Fruit fly (Drosophila melanogaster): ENCODE data around the gene CG34273.

- TF ChIP-seq Mnt (GFP tag; optimal IDR thresholded peaks at IDR 0.05) (peak; percentile 11), CG1620 (GFP tag; optimal IDR thresholded peaks at IDR 0.05) (no peak), tj (GFP tag; optimal IDR thresholded peaks at IDR 0.05) (peak; percentile 30), kay (GFP tag; ENCODE audit: borderline replicate concordance) (no peak), CG14711 (tag; optimal IDR thresholded peaks at IDR 0.05) (peak; percentile 72), CG5204 (GFP tag; optimal IDR thresholded peaks at IDR 0.05) (peak; percentile 87), CG33017 (tag; optimal IDR thresholded peaks at IDR 0.05) (peak; percentile 88), CG7045 (GFP tag; optimal IDR thresholded peaks at IDR 0.05) (peak; percentile 89), CG12768 (GFP tag; optimal IDR thresholded peaks at IDR 0.05) (peak; percentile 87), ovo (GFP tag; optimal IDR thresholded peaks at IDR 0.05) (no peak), Clk (GFP tag; optimal IDR thresholded peaks at IDR 0.05) (peak; percentile 70)
Observed at dm6 chr3R:14558383-14558883, 41.6 kb downstream of the CG34273 start.

Data from whole organism, adult.